Worm (Caenorhabditis elegans): ENCODE data around the gene pas-2.

- no peak for TF ChIP-seq mec-3 (tag; optimal IDR thresholded peaks at IDR 0.05; ENCODE audit: borderline replicate concordance)
- no peak for TF ChIP-seq pag-3 (tag; optimal IDR thresholded peaks at IDR 0.05; ENCODE audit: borderline replicate concordance)
- TF ChIP-seq hlh-8 (tag; optimal IDR thresholded peaks at IDR 0.05), result no peak
- TF ChIP-seq ttx-3 (tag; optimal IDR thresholded peaks at IDR 0.05), result no peak
- no peak for TF ChIP-seq F13H6.1 (tag; optimal IDR thresholded peaks at IDR 0.05)
- TF ChIP-seq elt-4 (tag; optimal IDR thresholded peaks at IDR 0.05), result no peak
- no peak for TF ChIP-seq nhr-11 (tag; optimal IDR thresholded peaks at IDR 0.05)
- no peak for TF ChIP-seq syd-9 (tag; optimal IDR thresholded peaks at IDR 0.05)
- TF ChIP-seq ama-1 (optimal IDR thresholded peaks at IDR 0.05), result no peak
- no peak for TF ChIP-seq ceh-30 (tag; optimal IDR thresholded peaks at IDR 0.05)
- TF ChIP-seq ceh-19 (GFP tag; optimal IDR thresholded peaks at IDR 0.05), result no peak
- TF ChIP-seq fkh-10 (GFP tag; optimal IDR thresholded peaks at IDR 0.05), result no peak
- TF ChIP-seq lin-11 (tag; optimal IDR thresholded peaks at IDR 0.05), result no peak
These were observed 20.8 kb downstream of the pas-2 start, which contains the start of gene D1054.9 for ce11 chrV:10790921-10791320.
